Fruit fly (Drosophila melanogaster) S2 (cell line): Measurements from ENCODE around the gene SKIP.

Experiments
- CG8478 ChIP-seq: fragments of >200 bp; optimal IDR thresholded peaks from 2 replicates; lab custom pipeline; 2018
- CTCF ChIP-seq, 2 experiments: fragments of >200 bp; optimal IDR thresholded peaks; 2 replicates each; lab custom pipeline; 2018

DNA sequence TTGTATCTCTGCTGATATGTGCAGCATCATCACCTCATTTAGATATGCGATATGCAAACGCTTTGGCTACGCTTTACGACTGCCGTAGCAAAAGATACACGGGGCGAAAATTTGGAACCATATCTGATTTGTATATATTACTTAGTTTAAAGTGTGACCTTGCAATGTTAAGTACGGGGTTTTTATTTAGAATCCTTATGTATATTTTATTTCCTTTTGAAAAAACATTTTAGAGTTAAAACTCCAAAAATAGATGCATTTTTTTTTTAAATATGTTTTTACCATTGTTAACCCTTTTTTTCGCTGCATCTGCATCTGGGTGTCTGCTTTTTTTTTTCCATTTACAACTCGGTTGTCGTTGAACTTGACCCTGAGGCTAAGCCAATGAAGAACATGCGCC is 50.4 kb downstream of the SKIP start:
- no peak for TF ChIP-seq CG8478 (lab: Kevin White, UChicago)
- no peak for TF ChIP-seq CTCF (optimal IDR thresholded peaks at IDR 0.05; lab: Kevin White, UChicago)
